Worm (Caenorhabditis elegans) whole organism, L4 larva: Measurements from ENCODE around the gene mpst-1.

Experiments used
- D1046.2 ChIP-seq: fragments of 200-800 bp; sonication (Bioruptor generic); IDR thresholded peaks from 2 replicates; pipeline ENCODE4 v1.3.6; 2022; ENCODE audit warnings: missing genetic modification characterization, missing compliant biosample characterization
- R02D3.7 ChIP-seq: fragments of 150-350 bp; sonication (generic microtip); optimal IDR thresholded peaks from 3 replicates; lab custom pipeline; 2014; ENCODE audit warnings: missing biosample characterization, missing genetic modification characterization
- Y48G9A.11 ChIP-seq: fragments of 200-800 bp; sonication (Bioruptor generic); IDR thresholded peaks from 2 replicates; pipeline ENCODE4 v1.3.6; 2022; ENCODE audit warnings: missing genetic modification reagents, missing genetic modification characterization, missing compliant biosample characterization
- ZK546.5 ChIP-seq, 2 experiments: sonication (generic microtip); optimal IDR thresholded peaks; 2 replicates each; lab custom pipeline; 2017; ENCODE audit warnings: missing biosample characterization in 2 of 2, missing genetic modification characterization in 2 of 2
- aha-1 ChIP-seq: fragments of 150-350 bp; peaks from one replicate; lab custom pipeline; 2014; ENCODE audit warnings: missing biosample characterization, missing genetic modification characterization
- arid-1 ChIP-seq: fragments of 200-800 bp; sonication (Bioruptor generic); conservative IDR thresholded peaks from 2 replicates; pipeline ENCODE4 v1.3.6; 2022; ENCODE audit warnings: missing genetic modification reagents, missing genetic modification characterization, missing compliant biosample characterization
- ceh-20 ChIP-seq: fragments of 200-800 bp; sonication (Bioruptor generic); IDR thresholded peaks from 2 replicates; pipeline ENCODE4 v1.3.6; 2022; ENCODE audit warnings: missing genetic modification reagents, missing genetic modification characterization, missing compliant biosample characterization
- ceh-62 ChIP-seq: sonication (generic microtip); optimal IDR thresholded peaks from 2 replicates; lab custom pipeline; 2017; ENCODE audit warnings: missing biosample characterization, missing genetic modification characterization
- ces-1 ChIP-seq: fragments of 150-350 bp; sonication (generic microtip); optimal IDR thresholded peaks from 4 replicates; lab custom pipeline; 2014; ENCODE audit warnings: missing biosample characterization, missing genetic modification reagents, missing genetic modification characterization
- cey-2 ChIP-seq: sonication (generic microtip); optimal IDR thresholded peaks from 3 replicates; lab custom pipeline; 2017; ENCODE audit warnings: missing genetic modification characterization, mild to moderate bottlenecking, missing compliant biosample characterization, antibody characterized with exemption, borderline replicate concordance; ENCODE audit not compliant: insufficient read depth
- daf-19 ChIP-seq: fragments of 200-800 bp; sonication (Bioruptor generic); conservative IDR thresholded peaks from 2 replicates; pipeline ENCODE4 v1.3.6; 2022; ENCODE audit warnings: missing genetic modification characterization, missing compliant biosample characterization
- daf-8 ChIP-seq: fragments of 200-800 bp; sonication (Bioruptor generic); IDR thresholded peaks from 2 replicates; pipeline ENCODE4 v1.3.6; 2022; ENCODE audit warnings: missing genetic modification characterization, missing compliant biosample characterization
- dmd-6 ChIP-seq: fragments of 200-800 bp; sonication (Bioruptor generic); IDR thresholded peaks from 2 replicates; pipeline ENCODE4 v1.3.6; 2022; ENCODE audit warnings: missing genetic modification reagents, missing genetic modification characterization, missing compliant biosample characterization
- duxl-1 ChIP-seq: sonication (generic microtip); optimal IDR thresholded peaks from 2 replicates; lab custom pipeline; 2016; ENCODE audit warnings: mild to moderate bottlenecking, missing genetic modification characterization, moderate library complexity, missing compliant biosample characterization; ENCODE audit not compliant: poor library complexity
- dve-1 ChIP-seq: sonication (generic microtip); optimal IDR thresholded peaks from 2 replicates; lab custom pipeline; 2017; ENCODE audit warnings: antibody characterized with exemption, mild to moderate bottlenecking, missing genetic modification characterization, missing compliant biosample characterization; ENCODE audit not compliant: insufficient read depth
- gei-8 ChIP-seq: fragments of 200-800 bp; sonication (Bioruptor generic); optimal IDR thresholded peaks from 2 replicates; lab custom pipeline; 2018; ENCODE audit warnings: mild to moderate bottlenecking, missing genetic modification characterization, missing compliant biosample characterization
- hif-1 ChIP-seq, 2 experiments: sonication (generic microtip); optimal IDR thresholded peaks; 2 replicates each; lab custom pipeline; 2016 to 2017; ENCODE audit warnings: missing compliant biosample characterization in 2 of 2, missing genetic modification characterization in 2 of 2, missing genetic modification reagents in 2 of 2, missing genotype in 2 of 2, mild to moderate bottlenecking in 1 of 2
- hlh-30 ChIP-seq: sonication (generic microtip); optimal IDR thresholded peaks from 2 replicates; lab custom pipeline; 2017; ENCODE audit warnings: antibody characterized with exemption, mild to moderate bottlenecking, missing genetic modification characterization, missing compliant biosample characterization; ENCODE audit not compliant: insufficient read depth
- lin-13 ChIP-seq: fragments of 150-350 bp; optimal IDR thresholded peaks from 2 replicates; lab custom pipeline; 2014; ENCODE audit warnings: missing biosample characterization, missing genetic modification reagents, missing genetic modification characterization
- lir-3 ChIP-seq: sonication (generic microtip); optimal IDR thresholded peaks from 2 replicates; lab custom pipeline; 2016; ENCODE audit warnings: mild to moderate bottlenecking, missing genetic modification characterization, missing compliant biosample characterization
- lsy-2 ChIP-seq, 2 experiments: fragments of 150-350 bp in 1 of 2; sonication (generic microtip) in 1 of 2; optimal IDR thresholded peaks; 2 replicates each; lab custom pipeline; 2014 to 2017; ENCODE audit warnings: missing biosample characterization in 2 of 2, missing genetic modification characterization in 2 of 2
- mdl-1 ChIP-seq, 2 experiments: fragments of 150-350 bp in 1 of 2; sonication (generic microtip) in 1 of 2; optimal IDR thresholded peaks; 2 replicates each; lab custom pipeline; 2014 to 2017; ENCODE audit warnings: missing biosample characterization in 2 of 2, missing genetic modification characterization in 2 of 2
- mep-1 ChIP-seq: fragments of 150-350 bp; sonication (generic microtip); optimal IDR thresholded peaks from 3 replicates; lab custom pipeline; 2014; ENCODE audit warnings: missing biosample characterization, missing genetic modification characterization
- mxl-3 ChIP-seq: fragments of 200-800 bp; sonication (Bioruptor generic); optimal IDR thresholded peaks from 2 replicates; lab custom pipeline; 2018; ENCODE audit warnings: mild to moderate bottlenecking, missing genetic modification characterization, missing compliant biosample characterization
- nhr-11 ChIP-seq: fragments of 150-350 bp; optimal IDR thresholded peaks from 2 replicates; lab custom pipeline; 2014; ENCODE audit warnings: missing biosample characterization, missing genetic modification characterization
- nhr-111 ChIP-seq: fragments of 200-800 bp; sonication (Bioruptor generic); optimal IDR thresholded peaks from 2 replicates; lab custom pipeline; 2018; ENCODE audit warnings: mild to moderate bottlenecking, missing genetic modification characterization, missing compliant biosample characterization
- nhr-25 ChIP-seq: sonication (generic microtip); optimal IDR thresholded peaks from 2 replicates; lab custom pipeline; 2017; ENCODE audit warnings: missing genetic modification characterization, mild to moderate bottlenecking, missing compliant biosample characterization, antibody characterized with exemption, moderate library complexity, borderline replicate concordance; ENCODE audit not compliant: insufficient read depth
- nhr-28 ChIP-seq: fragments of 150-350 bp; optimal IDR thresholded peaks from 2 replicates; lab custom pipeline; 2014; ENCODE audit warnings: missing biosample characterization, missing genetic modification characterization
- nhr-41 ChIP-seq: fragments of 200-800 bp; sonication (Bioruptor generic); IDR thresholded peaks from 2 replicates; pipeline ENCODE4 v1.3.6; 2022; ENCODE audit warnings: missing genetic modification reagents, missing genetic modification characterization, missing compliant biosample characterization
- nhr-48 ChIP-seq: sonication (generic microtip); optimal IDR thresholded peaks from 2 replicates; lab custom pipeline; 2016; ENCODE audit warnings: mild to moderate bottlenecking, missing genetic modification characterization, missing compliant biosample characterization
- pha-4 ChIP-seq, 2 experiments: fragments of 150-350 bp in 1 of 2; fragments of 200-800 bp in 1 of 2; sonication (Bioruptor generic) in 1 of 2; IDR thresholded peaks in 1 of 2; optimal IDR thresholded peaks in 1 of 2; 2 replicates each; pipeline versions ENCODE4 v1.3.6 to Lab custom; 2014 to 2022; ENCODE audit warnings: missing genetic modification characterization in 2 of 2, missing genetic modification reagents in 2 of 2, missing biosample characterization in 1 of 2, missing compliant biosample characterization in 1 of 2
- rbr-2 ChIP-seq: sonication (generic microtip); optimal IDR thresholded peaks from 2 replicates; lab custom pipeline; 2016; ENCODE audit warnings: missing genotype, missing genetic modification characterization, missing compliant biosample characterization
- tra-1 ChIP-seq: fragments of 200-800 bp; sonication (Bioruptor generic); IDR thresholded peaks from 2 replicates; pipeline ENCODE4 v1.3.6; 2022; ENCODE audit warnings: missing genetic modification reagents, missing genetic modification characterization, missing compliant biosample characterization
- unc-130 ChIP-seq: sonication (generic microtip); optimal IDR thresholded peaks from 2 replicates; lab custom pipeline; 2016; ENCODE audit warnings: missing genetic modification reagents, missing genetic modification characterization, missing compliant biosample characterization
- unc-39 ChIP-seq: sonication (generic microtip); optimal IDR thresholded peaks from 2 replicates; lab custom pipeline; 2017; ENCODE audit warnings: missing biosample characterization, missing genetic modification characterization
- unc-62 ChIP-seq, 3 experiments: fragments of 150-350 bp in 1 of 3; sonication (generic microtip); optimal IDR thresholded peaks in 2 of 3; peaks in 1 of 3; 1 replicate in 1 of 3; 2 replicates in 2 of 3; lab custom pipeline; 2014 to 2017; ENCODE audit warnings: missing biosample characterization in 3 of 3, missing genetic modification characterization in 3 of 3, missing genetic modification reagents in 3 of 3, missing genotype in 1 of 3
- zag-1 ChIP-seq: fragments of 150-350 bp; optimal IDR thresholded peaks from 2 replicates; lab custom pipeline; 2014; ENCODE audit warnings: missing biosample characterization, missing genetic modification characterization
- ztf-7 ChIP-seq: fragments of 150-350 bp; optimal IDR thresholded peaks from 2 replicates; lab custom pipeline; 2014; ENCODE audit warnings: missing biosample characterization, missing genetic modification characterization

The mpst-1 gene

DNA sequence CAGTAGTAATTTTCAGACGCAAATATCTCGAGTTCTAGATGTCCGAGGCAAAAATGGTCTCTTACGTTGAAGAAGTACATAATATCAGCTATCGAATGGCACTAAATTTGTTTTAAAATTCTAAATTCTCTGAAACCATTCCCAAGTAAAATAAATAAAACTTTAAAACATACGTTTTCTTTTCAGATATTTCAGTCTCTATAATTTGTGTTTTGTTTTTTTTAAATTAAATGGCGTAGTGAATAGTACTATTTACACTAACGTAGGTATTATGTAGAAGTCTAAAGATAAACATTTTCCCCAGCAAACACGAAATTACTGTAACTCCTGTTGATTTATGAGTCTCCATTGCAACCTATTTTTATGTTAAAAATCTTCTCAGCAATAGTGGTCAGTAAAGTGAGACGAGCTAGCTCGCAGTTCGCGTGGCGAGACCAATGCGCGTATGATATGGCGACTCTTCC, 9.6 kb downstream of the mpst-1 start (continued):
- no peak for TF ChIP-seq R02D3.7 (tag; lab: Kevin White, UChicago)
- TF ChIP-seq nhr-48 (tag; lab: Kevin White, UChicago) = no peak
- TF ChIP-seq nhr-11 (tag; lab: Kevin White, UChicago) = no peak

DNA sequence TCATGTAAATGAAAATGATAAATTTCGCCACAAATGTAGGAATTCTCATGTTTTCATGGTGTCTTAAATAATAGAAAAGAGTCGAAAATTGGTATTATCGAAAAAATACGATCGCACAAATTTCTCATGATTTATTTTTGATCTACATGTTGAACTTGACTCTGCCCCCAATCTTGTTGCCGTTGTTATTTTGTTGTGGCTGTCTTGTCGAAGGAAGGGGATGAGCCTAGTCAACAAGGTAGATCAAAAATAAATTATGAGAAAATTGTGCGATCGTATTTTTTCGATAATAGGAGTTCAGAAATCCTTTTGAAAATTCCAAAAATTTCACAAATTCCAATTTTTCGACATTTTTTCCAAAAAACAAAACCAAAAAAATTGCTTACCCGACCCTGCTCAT, 11.3 kb downstream of the mpst-1 start:
- TF ChIP-seq mxl-3 (GFP tag; lab: Kevin White, UChicago) (no peak), lir-3 (no peak), unc-39 (tag; lab: Kevin White, UChicago) (no peak), mep-1 (tag; lab: Kevin White, UChicago) (no peak), zag-1 (tag; lab: Kevin White, UChicago) (no peak), tra-1 (no peak), unc-62 (GFP tag; optimal IDR thresholded peaks at IDR 0.05 in 1 of 2; lab: Kevin White, UChicago) (no peak), unc-62 (tag; optimal IDR thresholded peaks at IDR 0.05; lab: Kevin White, UChicago) (no peak), ztf-7 (tag; lab: Kevin White, UChicago) (no peak), arid-1 (GFP tag; lab: Robert Waterston, UW) (no peak), daf-8 (GFP tag; lab: Robert Waterston, UW) (no peak)

DNA sequence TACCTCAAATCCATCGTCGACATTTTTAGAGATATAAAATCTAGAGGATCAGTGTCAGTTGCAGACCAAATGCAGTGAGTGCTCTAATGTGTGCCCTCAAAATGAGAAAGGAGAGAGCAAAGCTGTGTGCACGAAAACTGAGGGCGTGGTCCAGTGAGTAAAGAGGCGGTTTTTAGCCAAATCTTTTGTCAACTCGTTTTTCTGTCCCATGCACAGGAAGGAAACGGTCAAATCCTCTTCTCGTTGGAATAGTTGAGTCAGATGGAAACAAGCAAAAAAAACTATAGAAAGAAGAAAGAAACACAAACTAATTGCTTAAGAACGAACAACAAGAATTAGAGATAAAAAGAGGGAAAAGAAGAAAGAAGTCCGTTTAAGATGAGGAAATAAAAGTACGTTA, 14.9 kb downstream of the mpst-1 start, which contains the start of gene D2023.3:
D2023.3 (minus strand) TSS at position 101 of the 400 bp plus-strand sequence.
- TF ChIP-seq ZK546.5 (tag; optimal IDR thresholded peaks at IDR 0.05; lab: Kevin White, UChicago) (no peak), D1046.2 (GFP tag; lab: Robert Waterston, UW) (no peak), unc-62 (GFP tag; optimal IDR thresholded peaks at IDR 0.05 in 1 of 2; lab: Kevin White, UChicago) (peak in 1 of 2 experiments; percentile 72), unc-62 (tag; optimal IDR thresholded peaks at IDR 0.05; lab: Kevin White, UChicago) (no peak), nhr-111 (GFP tag; lab: Kevin White, UChicago) (no peak), nhr-41 (GFP tag; lab: Robert Waterston, UW) (no peak), rbr-2 (tag; lab: Kevin White, UChicago) (no peak), pha-4 (GFP tag; IDR thresholded peaks at IDR 0.05; lab: Robert Waterston, UW) (no peak), pha-4 (tag; optimal IDR thresholded peaks at IDR 0.05; lab: Kevin White, UChicago) (no peak)

DNA sequence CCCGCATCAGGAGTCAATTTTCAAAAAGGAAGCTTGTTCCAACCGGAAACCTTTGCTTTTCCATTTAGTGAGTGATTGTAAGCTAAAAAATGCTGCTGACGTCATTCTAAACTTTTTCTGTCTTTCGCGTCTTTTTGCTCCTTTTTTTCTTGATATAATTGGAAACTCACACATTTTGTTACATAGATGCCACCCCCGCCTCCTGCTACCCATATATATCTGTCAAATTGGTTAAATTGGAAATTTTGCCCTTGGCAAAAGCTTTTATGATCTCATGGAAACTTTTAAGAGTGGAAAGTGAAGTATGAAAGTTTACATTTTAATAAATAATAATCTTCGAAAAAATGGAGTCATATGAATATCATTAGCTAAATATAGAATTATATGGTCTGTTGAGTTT, 16.9 kb downstream of the mpst-1 start:
- peak; percentile 77 for TF ChIP-seq aha-1
- no peak for TF ChIP-seq Y48G9A.11 (GFP tag; lab: Robert Waterston, UW)
- TF ChIP-seq daf-19 (GFP tag; lab: Robert Waterston, UW) = no peak
- TF ChIP-seq unc-39 (tag; lab: Kevin White, UChicago) = no peak

DNA sequence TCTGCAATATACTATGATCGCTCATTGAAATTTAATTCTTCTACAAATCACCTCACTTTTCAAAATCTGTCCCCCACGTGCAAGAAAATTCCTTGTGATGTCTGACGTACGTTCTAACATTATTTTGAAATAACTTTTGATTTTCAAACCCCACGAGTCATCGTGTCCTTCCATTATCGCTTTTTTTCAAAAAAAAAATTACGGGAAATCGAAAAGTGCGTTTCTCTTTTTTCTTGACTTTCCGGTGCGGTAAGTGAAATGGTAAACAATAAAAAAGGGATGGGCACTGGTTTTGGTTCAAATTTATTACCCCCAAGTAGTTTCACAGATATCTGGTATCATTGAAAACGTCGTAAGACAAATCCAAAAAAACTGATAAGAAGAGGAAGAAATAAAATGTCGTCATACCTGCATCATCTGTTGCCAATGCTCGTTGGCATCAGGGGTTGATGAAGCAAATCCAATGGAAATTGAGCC, 23.3 kb downstream of the mpst-1 start:
- no peak for TF ChIP-seq duxl-1 (tag; lab: Kevin White, UChicago)
- peak in 1 of 2 experiments; percentile 48 for TF ChIP-seq lsy-2 (tag; optimal IDR thresholded peaks at IDR 0.05; lab: Kevin White, UChicago)
- no peak for TF ChIP-seq unc-62 (GFP tag; optimal IDR thresholded peaks at IDR 0.05 in 1 of 2; lab: Kevin White, UChicago)
- TF ChIP-seq unc-62 (tag; optimal IDR thresholded peaks at IDR 0.05; lab: Kevin White, UChicago) = no peak
- peak; percentile 8 for TF ChIP-seq nhr-48 (tag; lab: Kevin White, UChicago)
- TF ChIP-seq hif-1 (tag; optimal IDR thresholded peaks at IDR 0.05; lab: Kevin White, UChicago) = no peak
- TF ChIP-seq D1046.2 (GFP tag; lab: Robert Waterston, UW) = no peak
- peak; percentile 72 for TF ChIP-seq hlh-30 (tag; lab: Kevin White, UChicago)
- peak in 1 of 2 experiments; percentile 63 for TF ChIP-seq mdl-1 (tag; optimal IDR thresholded peaks at IDR 0.05; lab: Kevin White, UChicago)
- TF ChIP-seq ceh-20 (GFP tag; lab: Robert Waterston, UW) = peak; percentile 66; the same call in 1 of the 2 replicates
- no peak for TF ChIP-seq lin-13 (GFP tag; lab: Kevin White, UChicago)
- TF ChIP-seq dmd-6 (GFP tag; lab: Robert Waterston, UW) = peak; percentile 70
- TF ChIP-seq nhr-25 = peak; percentile 33
- TF ChIP-seq ces-1 (GFP tag; lab: Kevin White, UChicago) = no peak
- peak; percentile 55 for TF ChIP-seq gei-8 (GFP tag; lab: Kevin White, UChicago)
- TF ChIP-seq ztf-7 (tag; lab: Kevin White, UChicago) = peak; percentile 78
- TF ChIP-seq cey-2 (tag; lab: Kevin White, UChicago) = peak; percentile 37
- no peak for TF ChIP-seq ceh-62 (tag; lab: Kevin White, UChicago)
- TF ChIP-seq dve-1 (tag; lab: Kevin White, UChicago) = peak; percentile 28
- no peak for TF ChIP-seq unc-130 (GFP tag; lab: Kevin White, UChicago)
- TF ChIP-seq nhr-28 = peak; percentile 49
